Fruit fly (Drosophila melanogaster) whole organism, embryonic: ENCODE measurements around the gene CG32679.

Experiments
- CG11398 ChIP-seq: fragments of 200-800 bp; sonication (Bioruptor generic); optimal IDR thresholded peaks from 2 replicates; lab custom pipeline; 2016; ENCODE audit warnings: missing biosample characterization, missing genetic modification characterization
- CG11696 ChIP-seq: fragments of 200-800 bp; sonication (Bioruptor generic); IDR thresholded peaks from 2 replicates; pipeline ENCODE4 v1.3.6; 2022; ENCODE audit warnings: missing biosample characterization, missing genetic modification characterization
- CG17385 ChIP-seq: fragments of 200-800 bp; sonication (Bioruptor generic); optimal IDR thresholded peaks from 3 replicates; lab custom pipeline; 2018; ENCODE audit warnings: missing biosample characterization, mild to moderate bottlenecking, missing genetic modification characterization
- CG17612 ChIP-seq: fragments of 200-800 bp; sonication (Bioruptor generic); IDR thresholded peaks from 2 replicates; pipeline ENCODE4 v1.3.6; 2022; ENCODE audit warnings: missing biosample characterization, missing genetic modification characterization
- CG3065 ChIP-seq: fragments of 200-800 bp; sonication (Bioruptor generic); optimal IDR thresholded peaks from 2 replicates; lab custom pipeline; 2016; ENCODE audit warnings: missing biosample characterization, missing genetic modification characterization
- CG4360 ChIP-seq: fragments of 200-800 bp; sonication (Bioruptor generic); IDR thresholded peaks from 2 replicates; pipeline ENCODE4 v1.3.6; 2022; ENCODE audit warnings: missing biosample characterization, missing genetic modification characterization
- CG6272 ChIP-seq: fragments of 200-800 bp; sonication (Bioruptor generic); IDR thresholded peaks from 2 replicates; pipeline ENCODE4 v1.3.6; 2022; ENCODE audit warnings: missing biosample characterization, missing genetic modification characterization
- CG6854 ChIP-seq: fragments of 200-800 bp; sonication (Bioruptor generic); optimal IDR thresholded peaks from 3 replicates; lab custom pipeline; 2017; ENCODE audit warnings: missing biosample characterization, mild to moderate bottlenecking, missing genetic modification characterization
- CG8281 ChIP-seq: fragments of 200-800 bp; sonication (Bioruptor generic); optimal IDR thresholded peaks from 2 replicates; lab custom pipeline; 2018; ENCODE audit warnings: missing biosample characterization, mild to moderate bottlenecking, missing genetic modification characterization, moderate library complexity
- CG8388 ChIP-seq: fragments of 200-800 bp; sonication (Bioruptor generic); optimal IDR thresholded peaks from 2 replicates; lab custom pipeline; 2019; ENCODE audit warnings: missing biosample characterization, mild to moderate bottlenecking, missing genetic modification characterization, moderate library complexity
- CTCF ChIP-seq: fragments of 200-800 bp; sonication (Bioruptor generic); optimal IDR thresholded peaks from 2 replicates; lab custom pipeline; 2017; ENCODE audit warnings: missing biosample characterization, mild to moderate bottlenecking, missing genetic modification characterization, moderate library complexity
- Chrac-16 ChIP-seq: fragments of 200-800 bp; sonication (Bioruptor generic); optimal IDR thresholded peaks from 3 replicates; lab custom pipeline; 2016; ENCODE audit warnings: missing biosample characterization, missing genetic modification characterization
- Fer2 ChIP-seq: fragments of 200-800 bp; sonication (Bioruptor generic); optimal IDR thresholded peaks from 2 replicates; lab custom pipeline; 2018; ENCODE audit warnings: missing biosample characterization, mild to moderate bottlenecking, missing genetic modification characterization, moderate library complexity
- HHEX ChIP-seq: fragments of 200-800 bp; sonication (Bioruptor generic); optimal IDR thresholded peaks from 3 replicates; lab custom pipeline; 2017; ENCODE audit warnings: missing biosample characterization, mild to moderate bottlenecking, missing genetic modification characterization, missing genetic modification reagents
- Hr78 ChIP-seq, 2 experiments: fragments of 200-800 bp in 1 of 2; fragments of >200 bp in 1 of 2; sonication (Bioruptor generic) in 1 of 2; optimal IDR thresholded peaks; 2 replicates each; lab custom pipeline; 2017 to 2019; ENCODE audit warnings: missing biosample characterization in 2 of 2, missing genetic modification characterization in 2 of 2, mild to moderate bottlenecking in 1 of 2, moderate library complexity in 1 of 2
- Lhr ChIP-seq: fragments of 200-800 bp; sonication (Bioruptor generic); optimal IDR thresholded peaks from 3 replicates; lab custom pipeline; 2017; ENCODE audit warnings: mild to moderate bottlenecking, missing biosample characterization, missing genetic modification reagents, missing genetic modification characterization
- Lpt ChIP-seq: fragments of >200 bp; optimal IDR thresholded peaks from 2 replicates; lab custom pipeline; 2018; ENCODE audit warnings: missing biosample characterization, missing genetic modification characterization
- Med ChIP-seq: fragments of 200-800 bp; sonication (Bioruptor generic); peaks from one replicate; lab custom pipeline; 2016; ENCODE audit warnings: missing biosample characterization, missing genetic modification characterization, mild to moderate bottlenecking, inconsistent platforms, moderate library complexity
- Nf-YB ChIP-seq: fragments of 200-800 bp; sonication (Bioruptor generic); optimal IDR thresholded peaks from 3 replicates; lab custom pipeline; 2019; ENCODE audit warnings: missing biosample characterization, mild to moderate bottlenecking, missing genetic modification characterization, moderate library complexity
- Opbp ChIP-seq: fragments of 200-800 bp; sonication (Bioruptor generic); IDR thresholded peaks from 3 replicates; pipeline ENCODE4 v1.3.6; 2022; ENCODE audit warnings: missing biosample characterization, missing genetic modification characterization; ENCODE audit not compliant: partially characterized antibody
- Pdp1 ChIP-seq, 2 experiments: fragments of 200-800 bp; sonication (Bioruptor generic); optimal IDR thresholded peaks; 3 replicates each; lab custom pipeline; 2016; ENCODE audit warnings: missing biosample characterization in 2 of 2, missing genetic modification characterization in 2 of 2, mild to moderate bottlenecking in 1 of 2, moderate library complexity in 1 of 2
- Ravus ChIP-seq: fragments of 200-800 bp; sonication (Bioruptor generic); IDR thresholded peaks from 2 replicates; pipeline ENCODE4 v1.3.6; 2022; ENCODE audit warnings: missing biosample characterization, missing genetic modification characterization
- Side ChIP-seq: fragments of 200-800 bp; sonication (Bioruptor generic); optimal IDR thresholded peaks from 2 replicates; lab custom pipeline; 2016; ENCODE audit warnings: missing biosample characterization, missing genetic modification characterization
- ap ChIP-seq: fragments of 200-800 bp; sonication (Bioruptor generic); IDR thresholded peaks from 2 replicates; pipeline ENCODE4 v1.3.6; 2022; ENCODE audit warnings: missing biosample characterization, missing genetic modification characterization
- cas ChIP-seq: fragments of 200-800 bp; sonication (Bioruptor generic); IDR thresholded peaks from 2 replicates; pipeline ENCODE4 v1.3.6; 2022; ENCODE audit warnings: missing biosample characterization, missing genetic modification characterization
- cg ChIP-seq: fragments of 200-800 bp; sonication (Bioruptor generic); optimal IDR thresholded peaks from 3 replicates; lab custom pipeline; 2019; ENCODE audit warnings: missing biosample characterization, mild to moderate bottlenecking, missing genetic modification characterization, moderate library complexity
- crol ChIP-seq: fragments of 200-800 bp; sonication (Bioruptor generic); IDR thresholded peaks from 2 replicates; pipeline ENCODE4 v1.3.6; 2022; ENCODE audit warnings: missing biosample characterization, missing genetic modification characterization
- ewg ChIP-seq: fragments of 200-800 bp; sonication (Bioruptor generic); optimal IDR thresholded peaks from 3 replicates; lab custom pipeline; 2017; ENCODE audit warnings: mild to moderate bottlenecking, missing biosample characterization, missing genetic modification reagents, missing genetic modification characterization
- gem ChIP-seq: fragments of 200-800 bp; sonication (Bioruptor generic); optimal IDR thresholded peaks from 2 replicates; lab custom pipeline; 2019; ENCODE audit warnings: missing biosample characterization, mild to moderate bottlenecking, missing genetic modification characterization, moderate library complexity
- gsb-n ChIP-seq: fragments of 200-800 bp; sonication (Bioruptor generic); optimal IDR thresholded peaks from 3 replicates; lab custom pipeline; 2018; ENCODE audit warnings: missing biosample characterization, mild to moderate bottlenecking, missing genetic modification characterization
- jigr1 ChIP-seq: fragments of 200-800 bp; sonication (Bioruptor generic); IDR thresholded peaks from 3 replicates; pipeline ENCODE4 v1.3.6; 2022; ENCODE audit warnings: missing biosample characterization, missing genetic modification characterization
- kay ChIP-seq: fragments of 200-800 bp; sonication (Bioruptor generic); optimal IDR thresholded peaks from 2 replicates; lab custom pipeline; 2016; ENCODE audit warnings: missing biosample characterization, missing genetic modification characterization
- maf-S ChIP-seq: fragments of 200-800 bp; sonication (Bioruptor generic); optimal IDR thresholded peaks from 2 replicates; lab custom pipeline; 2016; ENCODE audit warnings: missing biosample characterization, missing genetic modification characterization
- nom ChIP-seq: fragments of 200-800 bp; sonication (Bioruptor generic); optimal IDR thresholded peaks from 2 replicates; lab custom pipeline; 2017; ENCODE audit warnings: missing biosample characterization, missing genetic modification characterization, mild to moderate bottlenecking, moderate library complexity, missing genetic modification reagents
- org-1 ChIP-seq: fragments of 200-800 bp; sonication (Bioruptor generic); optimal IDR thresholded peaks from 2 replicates; lab custom pipeline; 2017; ENCODE audit warnings: missing biosample characterization, missing genetic modification characterization
- otp ChIP-seq: fragments of 200-800 bp; sonication (Bioruptor generic); IDR thresholded peaks from 3 replicates; pipeline ENCODE4, ENCODE4 v1.3.6; 2022; ENCODE audit warnings: missing biosample characterization, missing genetic modification characterization
- pho ChIP-seq: fragments of 200-800 bp; sonication (Bioruptor generic); optimal IDR thresholded peaks from 2 replicates; lab custom pipeline; 2016; ENCODE audit warnings: missing biosample characterization, missing genetic modification characterization
- seq ChIP-seq: fragments of 200-800 bp; sonication (Bioruptor generic); IDR thresholded peaks from 2 replicates; pipeline ENCODE4 v1.3.6; 2022; ENCODE audit warnings: missing biosample characterization, missing genetic modification characterization
- sqz ChIP-seq: fragments of 200-800 bp; sonication (Bioruptor generic); optimal IDR thresholded peaks from 3 replicates; lab custom pipeline; 2018; ENCODE audit warnings: missing biosample characterization, mild to moderate bottlenecking, missing genetic modification characterization
- sug ChIP-seq: fragments of 200-800 bp; optimal IDR thresholded peaks from 2 replicates; lab custom pipeline; 2019; ENCODE audit warnings: missing biosample characterization, mild to moderate bottlenecking, missing genetic modification characterization, moderate library complexity
- tio ChIP-seq: fragments of 200-800 bp; sonication (Bioruptor generic); optimal IDR thresholded peaks from 2 replicates; lab custom pipeline; 2017; ENCODE audit warnings: missing biosample characterization, missing genetic modification characterization, inconsistent platforms
- tup ChIP-seq: fragments of 200-800 bp; sonication (Bioruptor generic); optimal IDR thresholded peaks from 2 replicates; lab custom pipeline; 2016; ENCODE audit warnings: missing biosample characterization, mild to moderate bottlenecking, missing genetic modification characterization, moderate library complexity
- zen ChIP-seq: fragments of 200-800 bp; sonication (Bioruptor generic); optimal IDR thresholded peaks from 3 replicates; lab custom pipeline; 2018; ENCODE audit warnings: missing biosample characterization, mild to moderate bottlenecking, missing genetic modification characterization, moderate library complexity

Gene CG32679

DNA sequence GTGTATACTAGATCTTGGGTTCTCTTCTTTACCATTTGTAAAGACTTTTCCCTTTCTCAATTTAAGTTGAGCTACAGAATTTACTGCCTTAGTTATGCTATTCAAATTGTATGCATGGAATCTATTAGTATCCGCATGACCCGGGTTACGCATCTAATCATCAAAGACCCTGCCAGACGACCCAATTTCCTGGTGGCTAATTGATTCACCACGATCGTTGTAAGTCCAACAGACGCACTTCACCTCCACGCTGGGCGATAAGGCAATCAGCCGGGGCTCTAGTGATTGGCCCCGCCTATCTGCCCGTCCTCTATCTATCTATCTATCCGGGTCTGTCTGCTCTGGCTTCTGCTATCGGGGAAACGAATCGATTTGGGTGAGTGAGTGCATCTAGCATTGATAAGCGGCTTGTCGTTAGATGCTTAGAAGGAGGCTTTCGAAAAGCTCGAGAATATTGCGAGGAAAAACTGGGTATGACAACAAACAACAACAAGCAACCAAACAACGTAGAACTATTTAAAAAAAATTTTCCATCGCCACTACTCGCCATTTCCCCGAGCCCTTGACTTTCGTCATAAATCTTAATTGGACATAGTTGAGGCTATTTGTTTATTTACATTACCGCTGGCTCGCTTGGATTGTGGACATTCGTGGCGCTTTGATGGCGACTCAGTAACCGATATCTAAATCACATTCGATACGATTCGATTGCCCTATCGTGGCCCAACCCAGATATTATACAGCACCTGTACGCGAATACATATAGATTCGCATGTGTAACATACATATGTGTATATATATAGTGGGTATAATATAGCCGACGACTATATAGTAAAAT, 3.1 kb upstream of the CG32679 start (continued):
- TF ChIP-seq sqz (GFP tag; lab: Kevin White, UChicago) (peak; percentile 5), Side (GFP tag; lab: Kevin White, UChicago) (no peak), HHEX (GFP tag; lab: Kevin White, UChicago) (peak; percentile 3), ap (GFP tag; lab: Robert Waterston, UW) (peak; percentile 5; the same call in 1 of the 2 replicates), Hr78 (GFP tag; optimal IDR thresholded peaks at IDR 0.05; lab: Kevin White, UChicago) (peak in 1 of 2 experiments; percentile 60), org-1 (no peak), gsb-n (tag; lab: Kevin White, UChicago) (peak; percentile 13), Nf-YB (peak; percentile 63), Med (GFP tag; lab: Kevin White, UChicago) (peak; percentile 53)

DNA sequence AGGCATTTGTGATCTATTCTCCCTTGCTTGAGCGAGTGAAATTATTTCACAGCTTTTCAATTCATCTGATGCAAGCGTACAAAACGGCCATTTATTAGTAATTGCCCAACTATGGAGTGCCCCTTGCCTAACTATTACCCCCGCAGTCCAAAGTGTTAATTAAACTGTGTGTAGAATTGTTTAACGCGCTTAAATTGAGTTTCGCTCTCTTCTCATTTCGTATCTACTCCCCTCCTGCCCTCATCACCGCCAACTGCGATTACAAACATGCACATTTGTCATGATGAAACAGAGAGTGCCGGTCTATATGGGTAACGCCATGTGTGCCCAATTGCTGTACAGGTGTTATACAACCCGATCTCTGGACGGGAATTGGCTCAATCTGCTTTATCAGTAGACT, 2.5 kb upstream of the CG32679 start:
- TF ChIP-seq CG3065 = no peak
- no peak for TF ChIP-seq tup
- peak; percentile 41 for TF ChIP-seq Med (GFP tag; lab: Kevin White, UChicago)
- TF ChIP-seq pho (GFP tag; lab: Kevin White, UChicago) = no peak
- peak; percentile 72; the same call in 2 of the 3 replicates for TF ChIP-seq otp (GFP tag; lab: Robert Waterston, UW)
- no peak for TF ChIP-seq CG11696 (GFP tag; lab: Robert Waterston, UW)
- TF ChIP-seq Lpt (GFP tag; lab: Kevin White, UChicago) = no peak
- TF ChIP-seq CG4360 (GFP tag; lab: Robert Waterston, UW) = no peak
- no peak for TF ChIP-seq tio (GFP tag; lab: Kevin White, UChicago)
- TF ChIP-seq Opbp (GFP tag; lab: Robert Waterston, UW) = no peak
- no peak for TF ChIP-seq CG8388 (GFP tag; lab: Kevin White, UChicago)
- TF ChIP-seq CG11398 = no peak
- peak in 1 of 2 experiments; percentile 80 for TF ChIP-seq Pdp1 (GFP tag; optimal IDR thresholded peaks at IDR 0.05; lab: Kevin White, UChicago)
- TF ChIP-seq maf-S = no peak
- TF ChIP-seq CG6272 (GFP tag; lab: Robert Waterston, UW) = no peak
- no peak for TF ChIP-seq zen (tag; lab: Kevin White, UChicago)
- TF ChIP-seq CG17385 (GFP tag; lab: Kevin White, UChicago) = no peak
- no peak for TF ChIP-seq cas (GFP tag; lab: Robert Waterston, UW)
- TF ChIP-seq crol (GFP tag; lab: Robert Waterston, UW) = peak; percentile 52; the same call in 1 of the 2 replicates
- TF ChIP-seq CTCF (GFP tag; lab: Kevin White, UChicago) = no peak
- TF ChIP-seq gem (tag; lab: Kevin White, UChicago) = no peak
- no peak for TF ChIP-seq Fer2 (tag; lab: Kevin White, UChicago)
- TF ChIP-seq CG6854 (GFP tag; lab: Kevin White, UChicago) = no peak
- TF ChIP-seq Lhr (GFP tag; lab: Kevin White, UChicago) = no peak
- no peak for TF ChIP-seq nom (GFP tag; lab: Kevin White, UChicago)
- no peak for TF ChIP-seq ewg (GFP tag; lab: Kevin White, UChicago)
- TF ChIP-seq CG17612 = no peak
- TF ChIP-seq jigr1 (GFP tag; lab: Robert Waterston, UW) = no peak
- TF ChIP-seq CG8281 (tag; lab: Kevin White, UChicago) = no peak
- no peak for TF ChIP-seq kay (GFP tag; lab: Kevin White, UChicago)
- no peak for TF ChIP-seq cg
- no peak for TF ChIP-seq Ravus (GFP tag; lab: Robert Waterston, UW)
- TF ChIP-seq sug = no peak
- TF ChIP-seq Chrac-16 = no peak
- no peak for TF ChIP-seq seq (GFP tag; lab: Robert Waterston, UW)
